Worm (Caenorhabditis elegans) whole organism, L2 larva: ENCODE measurements around the gene str-182.

Source experiments
- ceh-82 ChIP-seq: fragments of 150-350 bp; optimal IDR thresholded peaks from 2 replicates; lab custom pipeline; 2014; ENCODE audit warnings: missing biosample characterization, missing genetic modification characterization
- nhr-11 ChIP-seq: fragments of 150-350 bp; optimal IDR thresholded peaks from 2 replicates; lab custom pipeline; 2014; ENCODE audit warnings: missing biosample characterization, missing genetic modification characterization
- peb-1 ChIP-seq: fragments of 150-350 bp; optimal IDR thresholded peaks from 2 replicates; lab custom pipeline; 2014; ENCODE audit warnings: missing biosample characterization, missing genetic modification characterization
- skn-1 ChIP-seq: sonication (generic microtip); optimal IDR thresholded peaks from 2 replicates; lab custom pipeline; 2017; ENCODE audit warnings: missing biosample characterization, missing genetic modification characterization
- zag-1 ChIP-seq: fragments of 150-350 bp; optimal IDR thresholded peaks from 2 replicates; lab custom pipeline; 2014; ENCODE audit warnings: missing biosample characterization, missing genetic modification characterization
- ztf-4 ChIP-seq: fragments of 150-350 bp; optimal IDR thresholded peaks from 2 replicates; lab custom pipeline; 2014; ENCODE audit warnings: missing biosample characterization, missing genetic modification characterization

DNA sequence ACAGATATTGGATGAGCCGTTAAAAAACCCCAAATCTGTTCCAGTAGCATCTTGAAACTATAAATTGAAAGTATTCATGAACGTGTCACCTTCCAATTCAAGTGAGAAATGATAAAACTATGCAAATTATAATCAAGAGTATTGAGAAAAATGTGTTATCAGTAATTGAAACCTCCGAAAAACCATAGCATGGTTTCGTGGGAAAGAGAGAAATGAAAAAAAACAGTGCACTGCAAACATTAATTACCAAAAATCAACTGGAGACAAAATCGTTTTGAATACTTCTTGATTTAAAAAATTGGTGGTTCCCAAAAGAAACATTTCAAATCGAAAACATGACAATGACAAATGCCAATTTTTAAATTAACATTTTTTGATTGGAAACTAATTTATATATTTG lies 7.6 kb downstream of the str-182 start, which contains the start of gene daf-36:
- TF ChIP-seq ceh-82 (tag; lab: Kevin White, UChicago) (no peak), ztf-4 (tag; lab: Kevin White, UChicago) (no peak), skn-1 (tag; lab: Kevin White, UChicago) (no peak), peb-1 (tag; lab: Kevin White, UChicago) (no peak), zag-1 (no peak), nhr-11 (tag; lab: Kevin White, UChicago) (no peak)
